Worm (Caenorhabditis elegans): ENCODE results near the gene Y105C5A.12.

- TF ChIP-seq nhr-12 (tag; optimal IDR thresholded peaks at IDR 0.05) (no peak), lin-13 (GFP tag; optimal IDR thresholded peaks at IDR 0.05) (no peak)
Measured at ce11 chrIV:15639223-15639622, 2.4 kb downstream of the Y105C5A.12 start.
